Worm (Caenorhabditis elegans) whole organism, dauer: Measurements from ENCODE around the gene C34B4.2.
"Not testable (repeated sequence)": the region's sequence is repeated elsewhere in the genome, so short reads cannot be mapped to it uniquely, and the experiment has no call there.

Experiments
- unc-62 ChIP-seq: sonication (generic microtip); optimal IDR thresholded peaks from 2 replicates; lab custom pipeline; 2017; ENCODE audit warnings: missing biosample characterization, missing genetic modification reagents, missing genetic modification characterization

C34B4.2 gene

DNA sequence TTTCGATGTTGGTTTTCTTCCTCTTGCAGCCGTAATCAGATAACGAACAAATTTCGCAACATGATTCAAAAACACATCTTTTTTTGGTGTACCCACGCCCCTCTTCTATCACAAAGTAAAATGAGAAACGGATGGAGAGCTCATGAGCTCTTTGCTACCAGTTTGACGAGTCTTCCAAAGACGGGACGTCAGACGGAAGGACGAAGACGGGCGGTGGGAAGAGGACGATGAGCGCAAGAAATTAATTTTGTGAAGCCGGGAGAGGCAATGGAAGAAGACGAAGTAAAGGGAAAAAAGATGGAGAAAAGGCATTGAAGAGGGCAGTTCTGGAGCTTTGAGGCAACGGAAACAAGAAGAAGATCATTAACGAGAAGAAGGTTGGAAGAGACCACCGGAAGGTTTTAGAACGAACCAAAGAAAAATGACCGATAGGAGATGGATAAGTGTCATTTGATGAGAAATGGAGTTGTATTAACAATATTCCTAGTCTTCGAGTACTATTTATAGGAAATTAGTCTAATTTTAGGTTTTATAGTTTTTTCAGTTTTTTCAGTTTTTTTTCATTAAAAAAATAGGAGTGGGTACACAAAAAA, 28.8 kb downstream of the C34B4.2 start:
- TF ChIP-seq unc-62 (GFP tag; lab: Kevin White, UChicago) = no peak

ce11 chrV:13112937-13113497, 30.2 kb downstream of the C34B4.2 start:
- TF ChIP-seq unc-62 (GFP tag; lab: Kevin White, UChicago) = no peak

DNA sequence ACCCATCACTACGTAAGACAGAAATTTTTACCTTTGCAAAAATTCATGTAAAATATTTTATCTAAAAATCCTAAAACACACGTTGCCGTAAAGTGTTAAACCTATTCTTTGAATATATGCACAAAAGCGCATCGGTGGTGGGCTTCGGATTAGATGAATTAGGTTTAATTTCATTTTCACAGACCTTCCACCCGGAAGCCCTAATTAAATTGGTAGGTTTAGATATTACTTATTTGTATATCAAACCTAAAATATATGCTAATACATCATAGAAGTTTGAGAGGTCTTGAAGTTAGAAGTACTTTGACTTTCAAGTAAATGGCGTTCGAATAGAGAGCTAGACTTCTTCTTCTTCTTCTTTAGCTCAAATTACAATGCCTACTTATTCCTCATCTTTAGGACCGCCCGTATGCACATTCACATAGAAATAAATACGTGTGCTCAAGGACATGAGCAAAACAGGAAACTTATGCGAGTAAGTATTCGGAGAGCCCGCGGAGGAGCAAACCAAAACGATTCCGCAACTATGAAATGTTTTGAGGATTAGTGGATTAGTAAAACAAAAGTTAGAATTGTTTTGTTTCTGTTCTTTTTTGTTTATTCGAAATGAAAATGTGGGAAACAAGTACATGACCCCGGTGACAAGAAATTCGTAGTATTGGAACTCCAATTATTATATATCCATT, 31.8 kb downstream of the C34B4.2 start:
- no peak for TF ChIP-seq unc-62 (GFP tag; lab: Kevin White, UChicago)

- no peak for TF ChIP-seq unc-62 (GFP tag; lab: Kevin White, UChicago)
Observed at ce11 chrV:13116114-13116603, 33.3 kb downstream of the C34B4.2 start, which contains the start of gene acly-2. Gene acly-2, plus strand, starts transcription at chrV:13116488.

ce11 chrV:13120097-13120496, 37.2 kb downstream of the C34B4.2 start, which contains the start of gene max-1:
Gene max-1, minus strand, starts transcription at chrV:13120220.
- TF ChIP-seq unc-62 (GFP tag; lab: Kevin White, UChicago) = no peak

DNA sequence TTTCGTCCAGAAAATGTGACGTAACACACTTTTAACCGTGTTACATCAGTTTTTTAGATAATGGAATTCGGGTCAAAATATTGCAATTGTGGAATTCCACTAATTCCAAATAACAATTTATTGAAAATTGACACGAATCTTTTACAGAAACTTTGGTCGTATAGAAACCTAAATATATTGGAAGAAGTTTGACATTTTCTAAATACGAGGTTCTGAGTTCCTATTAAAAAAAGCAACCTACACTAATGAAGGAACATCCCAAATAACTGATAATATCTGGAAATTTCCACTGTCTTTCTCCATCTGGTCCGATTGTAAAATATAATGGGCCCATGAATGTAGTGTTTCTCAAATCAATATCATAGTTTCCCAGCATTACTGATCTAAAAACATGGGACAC, 38.4 kb downstream of the C34B4.2 start:
- no peak for TF ChIP-seq unc-62 (GFP tag; lab: Kevin White, UChicago)

DNA sequence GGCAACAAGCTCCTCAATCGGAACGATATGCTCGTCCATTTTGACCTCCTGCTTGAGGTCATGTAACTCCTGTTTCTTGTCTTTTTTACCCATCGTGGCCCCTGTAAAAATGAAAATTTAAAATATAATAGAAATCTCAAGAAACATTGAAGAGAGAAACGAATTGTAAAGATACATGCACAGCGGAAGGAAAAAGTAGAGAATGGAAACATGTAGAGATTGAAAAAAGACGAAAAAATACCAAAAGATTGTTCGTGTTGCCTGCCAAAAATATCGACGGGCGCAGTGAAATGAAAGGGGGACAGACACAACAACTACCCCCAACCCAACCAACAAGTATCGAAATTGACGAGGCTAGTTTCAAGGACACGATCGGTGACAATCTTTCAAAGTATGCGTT, 47.0 kb downstream of the C34B4.2 start, which contains the start of gene eat-6:
eat-6 (minus strand) TSS at position 101 of the 400 bp plus-strand sequence.
- no peak for TF ChIP-seq unc-62 (GFP tag; lab: Kevin White, UChicago)

- no peak for TF ChIP-seq unc-62 (GFP tag; lab: Kevin White, UChicago)
Observed at ce11 chrV:13130439-13130840, 47.6 kb downstream of the C34B4.2 start.

ce11 chrV:13131487-13131886, 48.6 kb downstream of the C34B4.2 start:
- no peak for TF ChIP-seq unc-62 (GFP tag; lab: Kevin White, UChicago)

- no peak for TF ChIP-seq unc-62 (GFP tag; lab: Kevin White, UChicago)
Observed at ce11 chrV:13133380-13133779, 50.5 kb downstream of the C34B4.2 start, which contains the start of gene B0365.9. Gene B0365.9, minus strand, starts transcription at chrV:13133565.

- not testable (repeated sequence) for TF ChIP-seq unc-62 (GFP tag; lab: Kevin White, UChicago)
Observed at ce11 chrV:13134786-13135185, 51.9 kb downstream of the C34B4.2 start, which contains the start of gene clec-225. Gene clec-225, minus strand, starts transcription at chrV:13134886.

DNA sequence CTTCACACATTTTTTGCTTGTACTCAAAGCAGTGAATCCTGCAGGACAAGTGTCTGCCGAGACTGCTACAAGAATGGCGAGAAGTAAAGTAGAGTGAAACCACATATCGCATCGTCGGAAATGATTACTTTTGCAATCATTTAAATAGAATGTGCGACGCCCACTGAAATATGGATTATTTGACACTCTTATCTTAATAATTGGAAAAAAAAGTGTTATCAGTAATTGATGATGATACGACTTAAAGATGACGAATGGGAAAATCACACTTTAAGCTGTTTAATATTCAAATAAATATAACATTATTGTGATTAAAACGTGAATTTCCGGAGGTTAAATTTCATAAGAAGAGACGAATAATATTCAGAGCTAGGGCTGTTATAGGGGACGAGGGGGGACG, 55.1 kb downstream of the C34B4.2 start, which contains the start of gene clec-41:
clec-41 (minus strand) TSS at position 147 of the 400 bp plus-strand sequence.
- no peak for TF ChIP-seq unc-62 (GFP tag; lab: Kevin White, UChicago)

ce11 chrV:13138681-13139080, 55.8 kb downstream of the C34B4.2 start, which contains the start of gene dhc-3:
Gene dhc-3, plus strand, starts transcription at chrV:13138981.
- no peak for TF ChIP-seq unc-62 (GFP tag; lab: Kevin White, UChicago)
